Worm (Caenorhabditis elegans): Measurements from ENCODE around the gene rnf-5.
A peak's percentile ranks its signal among the peaks of the same experiment; 100 is the strongest.

rnf-5 gene

DNA sequence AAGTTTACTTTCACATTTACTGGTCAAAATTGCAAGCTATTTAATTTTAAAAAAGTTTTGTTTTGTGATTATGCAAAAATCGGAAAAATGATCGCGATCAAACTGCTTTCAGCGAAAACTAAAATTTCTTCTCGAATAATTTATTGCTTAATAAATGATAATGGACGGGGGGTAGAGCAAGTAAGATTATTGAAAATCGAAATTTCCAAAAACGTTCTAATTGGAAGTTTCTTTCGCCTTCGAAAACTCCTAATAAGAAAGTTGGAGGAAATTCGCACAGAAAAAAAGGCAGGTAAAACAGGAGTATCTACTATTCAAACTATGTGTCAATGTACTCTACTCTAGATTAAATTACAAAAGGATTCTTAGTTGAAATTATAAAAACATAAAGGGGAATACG lies 5.6 kb upstream of the rnf-5 start (continued):
- TF ChIP-seq zim-3 (tag; optimal IDR thresholded peaks at IDR 0.05) = peak; percentile 63
- peak; percentile 9; the same call in 1 of the 2 replicates for TF ChIP-seq F39B2.1 (GFP tag; IDR thresholded peaks at IDR 0.05)
- TF ChIP-seq hrde-1 (tag; optimal IDR thresholded peaks at IDR 0.05; ENCODE audit: borderline replicate concordance) = peak; percentile 92
- TF ChIP-seq let-607 (tag; optimal IDR thresholded peaks at IDR 0.05) = peak in 1 of 2 experiments; percentile 11
- TF ChIP-seq bed-1 (GFP tag; IDR thresholded peaks at IDR 0.05) = no peak
- no peak for TF ChIP-seq F52B5.7 (tag; optimal IDR thresholded peaks at IDR 0.05)
- TF ChIP-seq fkh-3 (tag; optimal IDR thresholded peaks at IDR 0.05) = peak; percentile 54
- no peak for TF ChIP-seq ama-1 (optimal IDR thresholded peaks at IDR 0.05)
- peak in 1 of 2 experiments; percentile 81 for TF ChIP-seq ama-1 (GFP tag; optimal IDR thresholded peaks at IDR 0.05)
- no peak for TF ChIP-seq nhr-179 (tag; optimal IDR thresholded peaks at IDR 0.05)
- no peak for TF ChIP-seq unc-62 (GFP tag; optimal IDR thresholded peaks at IDR 0.05)
- TF ChIP-seq cebp-1 (GFP tag; IDR thresholded peaks at IDR 0.05) = no peak
- TF ChIP-seq cebp-1 (tag; optimal IDR thresholded peaks at IDR 0.05) = peak; percentile 41
- TF ChIP-seq F49E8.2 (tag; optimal IDR thresholded peaks at IDR 0.05; ENCODE audit: insufficient read depth) = peak; percentile 82
- TF ChIP-seq ZK185.1 (tag; optimal IDR thresholded peaks at IDR 0.05; ENCODE audit: poor library complexity, severe bottlenecking) = no peak
- TF ChIP-seq madf-6 (GFP tag; IDR thresholded peaks at IDR 0.05) = peak; percentile 68
- TF ChIP-seq ceh-79 (tag; optimal IDR thresholded peaks at IDR 0.05) = peak; percentile 69
- TF ChIP-seq tlf-1 (GFP tag; optimal IDR thresholded peaks at IDR 0.05) = peak; percentile 72
- peak; percentile 63 for TF ChIP-seq D2030.7 (GFP tag; IDR thresholded peaks at IDR 0.05)
- peak; percentile 47; the same call in 1 of the 2 replicates for TF ChIP-seq nfyb-1 (GFP tag; IDR thresholded peaks at IDR 0.05)
- peak; percentile 79 for TF ChIP-seq F10E7.11 (tag; optimal IDR thresholded peaks at IDR 0.05)
- TF ChIP-seq unc-130 (GFP tag; optimal IDR thresholded peaks at IDR 0.05) = peak; percentile 69
- TF ChIP-seq repo-1 (tag; optimal IDR thresholded peaks at IDR 0.05) = peak; percentile 82
- TF ChIP-seq lin-54 (GFP tag; optimal IDR thresholded peaks at IDR 0.05) = peak; percentile 52
- TF ChIP-seq rpc-1 (optimal IDR thresholded peaks at IDR 0.05) = no peak
- TF ChIP-seq rpc-1 (tag; optimal IDR thresholded peaks at IDR 0.05) = peak; percentile 7
- peak; percentile 23 for TF ChIP-seq snpc-3.4 (tag; optimal IDR thresholded peaks at IDR 0.05)
- TF ChIP-seq ceh-27 (GFP tag; optimal IDR thresholded peaks at IDR 0.05) = no peak
- peak; percentile 83 for TF ChIP-seq mes-4 (tag; optimal IDR thresholded peaks at IDR 0.05)
- TF ChIP-seq ekl-4 (GFP tag; IDR thresholded peaks at IDR 0.05) = peak; percentile 70
- no peak for TF ChIP-seq Y53F4B.3 (GFP tag; IDR thresholded peaks at IDR 0.05)
- peak; percentile 13 for TF ChIP-seq dpff-1 (tag; optimal IDR thresholded peaks at IDR 0.05)
- peak; percentile 77 for TF ChIP-seq snpc-1.3 (tag; optimal IDR thresholded peaks at IDR 0.05; ENCODE audit: insufficient read depth)
- TF ChIP-seq atf-7 (tag; optimal IDR thresholded peaks at IDR 0.05) = peak; percentile 68

DNA sequence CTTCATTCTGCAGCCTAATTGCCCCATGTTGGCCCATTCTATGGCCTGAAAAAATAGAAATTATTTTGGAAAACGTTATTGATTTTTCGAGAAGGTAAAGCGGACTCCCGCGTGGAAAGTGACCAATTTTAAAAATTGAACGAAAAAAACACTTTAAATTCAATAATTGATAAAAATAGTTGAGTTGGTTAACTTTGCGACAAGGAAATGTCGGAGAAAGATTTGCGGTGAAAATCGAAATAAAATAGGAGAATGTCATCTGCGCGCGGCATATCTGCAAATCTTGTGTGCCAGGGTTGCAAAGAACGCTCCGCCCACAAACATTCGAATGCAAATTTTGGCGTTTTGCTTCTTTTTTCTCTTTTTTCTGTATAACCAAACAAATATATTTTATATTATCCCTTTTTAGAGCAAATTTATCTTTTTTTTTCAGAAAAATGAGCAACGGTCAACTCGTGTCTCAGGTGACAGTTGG lies 4.3 kb upstream of the rnf-5 start, which contains the start of the genes rnf-121 and C16C10.4:
TSS of gene rnf-121 (minus strand) at position 51 of the 475 bp plus-strand sequence.
TSS of gene C16C10.4 (plus strand) at position 434 of the 475 bp plus-strand sequence.
- TF ChIP-seq cebp-1 (GFP tag; IDR thresholded peaks at IDR 0.05) = no peak
- peak; percentile 74 for TF ChIP-seq cebp-1 (tag; optimal IDR thresholded peaks at IDR 0.05)
- no peak for TF ChIP-seq let-526 (GFP tag; IDR thresholded peaks at IDR 0.05)
- TF ChIP-seq ztf-6 (GFP tag; IDR thresholded peaks at IDR 0.05) = no peak
- no peak for TF ChIP-seq nfya-2 (GFP tag; IDR thresholded peaks at IDR 0.05)
- TF ChIP-seq Y67H2A.10 (GFP tag; conservative IDR thresholded peaks at IDR 0.05) = no peak
- no peak for TF ChIP-seq sptf-2 (GFP tag; optimal IDR thresholded peaks at IDR 0.05)
- TF ChIP-seq unc-62 (GFP tag; optimal IDR thresholded peaks at IDR 0.05) = no peak
- peak; percentile 77 for TF ChIP-seq ceh-100 (GFP tag; IDR thresholded peaks at IDR 0.05)
- TF ChIP-seq fkh-3 (tag; optimal IDR thresholded peaks at IDR 0.05) = no peak
- TF ChIP-seq atf-7 (tag; optimal IDR thresholded peaks at IDR 0.05) = no peak
- no peak for TF ChIP-seq hsf-1 (GFP tag; IDR thresholded peaks at IDR 0.05)
- no peak for TF ChIP-seq zfh-2 (GFP tag; conservative IDR thresholded peaks at IDR 0.05)
- TF ChIP-seq ccch-3 (GFP tag; optimal IDR thresholded peaks at IDR 0.05) = no peak
- TF ChIP-seq lir-1 (GFP tag; conservative IDR thresholded peaks at IDR 0.05) = no peak
- no peak for TF ChIP-seq mel-28 (tag; optimal IDR thresholded peaks at IDR 0.05; ENCODE audit: borderline replicate concordance)
- no peak for TF ChIP-seq ztf-28 (GFP tag; IDR thresholded peaks at IDR 0.05)
- TF ChIP-seq ztf-26 (tag; optimal IDR thresholded peaks at IDR 0.05) = no peak
- no peak for TF ChIP-seq F57C9.4 (tag; optimal IDR thresholded peaks at IDR 0.05)
- peak; percentile 0 for TF ChIP-seq him-1 (tag; optimal IDR thresholded peaks at IDR 0.05)
- TF ChIP-seq mxl-1 (tag; optimal IDR thresholded peaks at IDR 0.05) = no peak
- no peak for TF ChIP-seq ceh-27 (GFP tag; optimal IDR thresholded peaks at IDR 0.05)

Measured in whole organism, young adult.